Comparison of ENCODE assay signal across 1 fruit fly cellular context in genomic region chrX:23007399-23007798, dm6.
TF ChIP-seq lines count a peak whose summit lies in the region.

No protein-coding gene starts in this region.

TF ChIP-seq in whole organism, embryonic, 481 proteins besides CTCF, POLR2A, EP300 and RAD21 (continued from another document and continues in another):
- TF ChIP-seq fd64A (GFP tag; optimal IDR thresholded peaks at IDR 0.05; lab: Kevin White, UChicago) (no peak), CG1529 (GFP tag; optimal IDR thresholded peaks at IDR 0.05; lab: Kevin White, UChicago) (no peak), CG8765 (GFP tag; IDR thresholded peaks at IDR 0.05; lab: Robert Waterston, UW) (no peak), Dek (tag; optimal IDR thresholded peaks at IDR 0.05; lab: Kevin White, UChicago) (no peak), Myb (GFP tag; optimal IDR thresholded peaks at IDR 0.05; lab: Kevin White, UChicago) (peak; percentile 31), CG10267 (tag; optimal IDR thresholded peaks at IDR 0.05; lab: Kevin White, UChicago) (peak; percentile 60), stwl (tag; optimal IDR thresholded peaks at IDR 0.05; lab: Kevin White, UChicago) (peak; percentile 97), shn (GFP tag; optimal IDR thresholded peaks at IDR 0.05; lab: Kevin White, UChicago) (no peak), CG4707 (GFP tag; optimal IDR thresholded peaks at IDR 0.05; lab: Kevin White, UChicago) (no peak), Ptx1 (GFP tag; IDR thresholded peaks at IDR 0.05; lab: Robert Waterston, UW) (0 out of 2 replicates have a peak, but pooled peaks have one; percentile 27), CG9876 (GFP tag; optimal IDR thresholded peaks at IDR 0.05; lab: Kevin White, UChicago) (no peak), ken (GFP tag; IDR thresholded peaks at IDR 0.05; lab: Robert Waterston, UW) (no peak), psq (GFP tag; optimal IDR thresholded peaks at IDR 0.05; lab: Kevin White, UChicago) (no peak), CG12104 (GFP tag; optimal IDR thresholded peaks at IDR 0.05; lab: Kevin White, UChicago) (no peak), CG4854 (GFP tag; optimal IDR thresholded peaks at IDR 0.05; lab: Kevin White, UChicago) (no peak), stc (GFP tag; IDR thresholded peaks at IDR 0.05; lab: Robert Waterston, UW) (no peak), slou (GFP tag; optimal IDR thresholded peaks at IDR 0.05; lab: Kevin White, UChicago) (no peak), Sry-δ (GFP tag; optimal IDR thresholded peaks at IDR 0.05; lab: Kevin White, UChicago) (peak; percentile 84), CG9932 (GFP tag; IDR thresholded peaks at IDR 0.05; lab: Robert Waterston, UW) (peak; percentile 79), gem (tag; optimal IDR thresholded peaks at IDR 0.05; lab: Kevin White, UChicago) (peak; percentile 55), nau (GFP tag; optimal IDR thresholded peaks at IDR 0.05; lab: Kevin White, UChicago) (no peak), B-H2 (GFP tag; optimal IDR thresholded peaks at IDR 0.05; lab: Kevin White, UChicago) (no peak), Hand (GFP tag; optimal IDR thresholded peaks at IDR 0.05; lab: Kevin White, UChicago) (no peak), ci (GFP tag; IDR thresholded peaks at IDR 0.05; lab: Robert Waterston, UW) (no peak), disco-r (GFP tag; optimal IDR thresholded peaks at IDR 0.05; lab: Kevin White, UChicago) (no peak), CG14667 (GFP tag; IDR thresholded peaks at IDR 0.05; lab: Robert Waterston, UW) (no peak), zfh1 (GFP tag; IDR thresholded peaks at IDR 0.05; lab: Robert Waterston, UW) (no peak), CG6175 (GFP tag; IDR thresholded peaks at IDR 0.05; lab: Robert Waterston, UW) (no peak), lola (GFP tag; optimal IDR thresholded peaks at IDR 0.05; lab: Kevin White, UChicago) (no peak), salm (tag; optimal IDR thresholded peaks at IDR 0.05; lab: Kevin White, UChicago) (no peak), CG13775 (GFP tag; optimal IDR thresholded peaks at IDR 0.05; lab: Kevin White, UChicago) (peak; percentile 30), dan (GFP tag; IDR thresholded peaks at IDR 0.05; lab: Robert Waterston, UW) (no peak), pfk (GFP tag; optimal IDR thresholded peaks at IDR 0.05; lab: Kevin White, UChicago) (no peak), CG9797 (GFP tag; optimal IDR thresholded peaks at IDR 0.05; lab: Kevin White, UChicago) (peak; percentile 2), CG13424 (tag; optimal IDR thresholded peaks at IDR 0.05; lab: Kevin White, UChicago) (no peak), Drgx (GFP tag; IDR thresholded peaks at IDR 0.05; lab: Robert Waterston, UW) (no peak), ranshi (GFP tag; IDR thresholded peaks at IDR 0.05; lab: Robert Waterston, UW) (no peak), ab (GFP tag; optimal IDR thresholded peaks at IDR 0.05; lab: Kevin White, UChicago) (no peak), D (optimal IDR thresholded peaks at IDR 0.05; lab: Kevin White, UChicago) (no peak), D (GFP tag; optimal IDR thresholded peaks at IDR 0.05; lab: Kevin White, UChicago) (no peak), CG7556 (GFP tag; optimal IDR thresholded peaks at IDR 0.05; lab: Kevin White, UChicago) (peak; percentile 12), CG14441 (GFP tag; IDR thresholded peaks at IDR 0.05; lab: Robert Waterston, UW) (0 out of 2 replicates have a peak, but pooled peaks have one; percentile 11), fd102C (GFP tag; optimal IDR thresholded peaks at IDR 0.05; lab: Kevin White, UChicago) (no peak), lbe (GFP tag; optimal IDR thresholded peaks at IDR 0.05; lab: Kevin White, UChicago) (no peak), pum (GFP tag; optimal IDR thresholded peaks at IDR 0.05; lab: Kevin White, UChicago) (no peak), Sry-β (GFP tag; optimal IDR thresholded peaks at IDR 0.05; lab: Kevin White, UChicago) (no peak), ems (GFP tag; optimal IDR thresholded peaks at IDR 0.05; lab: Kevin White, UChicago) (no peak), sens-2 (GFP tag; IDR thresholded peaks at IDR 0.05; lab: Robert Waterston, UW) (no peak), toy (GFP tag; IDR thresholded peaks at IDR 0.05; lab: Robert Waterston, UW) (no peak), grn (GFP tag; optimal IDR thresholded peaks at IDR 0.05; lab: Kevin White, UChicago) (peak; percentile 12), CrebB (tag; optimal IDR thresholded peaks at IDR 0.05; lab: Kevin White, UChicago) (no peak), CkIIα-i1 (GFP tag; IDR thresholded peaks at IDR 0.05; lab: Robert Waterston, UW) (no peak), otp (GFP tag; IDR thresholded peaks at IDR 0.05; lab: Robert Waterston, UW) (no peak), CG2889 (GFP tag; IDR thresholded peaks at IDR 0.05; lab: Robert Waterston, UW) (no peak), CG11456 (GFP tag; IDR thresholded peaks at IDR 0.05; lab: Robert Waterston, UW) (no peak), tx (GFP tag; optimal IDR thresholded peaks at IDR 0.05; lab: Kevin White, UChicago) (no peak), Hmr (GFP tag; optimal IDR thresholded peaks at IDR 0.05; lab: Kevin White, UChicago) (peak; percentile 39), CG17359 (tag; optimal IDR thresholded peaks at IDR 0.05; lab: Kevin White, UChicago) (peak; percentile 15), ash1 (GFP tag; optimal IDR thresholded peaks at IDR 0.05; lab: Kevin White, UChicago) (no peak), CG12299 (tag; optimal IDR thresholded peaks at IDR 0.05; lab: Kevin White, UChicago) (no peak), CG33213 (GFP tag; optimal IDR thresholded peaks at IDR 0.05; lab: Kevin White, UChicago) (no peak), mam (GFP tag; optimal IDR thresholded peaks at IDR 0.05; lab: Kevin White, UChicago) (no peak), Awh (GFP tag; IDR thresholded peaks at IDR 0.05; lab: Robert Waterston, UW) (no peak), CG6791 (GFP tag; IDR thresholded peaks at IDR 0.05; lab: Robert Waterston, UW; ENCODE audit: partially characterized antibody) (peak; percentile 99), CG31441 (GFP tag; IDR thresholded peaks at IDR 0.05; lab: Robert Waterston, UW) (0 out of 2 replicates have a peak, but pooled peaks have one; percentile 17), usp (GFP tag; optimal IDR thresholded peaks at IDR 0.05; lab: Kevin White, UChicago) (no peak), scrt (GFP tag; optimal IDR thresholded peaks at IDR 0.05; lab: Kevin White, UChicago) (no peak), cwo (GFP tag; optimal IDR thresholded peaks at IDR 0.05; lab: Kevin White, UChicago) (no peak), Elba2 (GFP tag; optimal IDR thresholded peaks at IDR 0.05; lab: Kevin White, UChicago) (no peak), Nf-YC (tag; optimal IDR thresholded peaks at IDR 0.05; lab: Kevin White, UChicago) (peak; percentile 11), trh (GFP tag; optimal IDR thresholded peaks at IDR 0.05; lab: Kevin White, UChicago) (no peak), CG15073 (GFP tag; optimal IDR thresholded peaks at IDR 0.05; lab: Kevin White, UChicago) (no peak), lov (optimal IDR thresholded peaks at IDR 0.05; lab: Kevin White, UChicago) (no peak), lov (GFP tag; IDR thresholded peaks at IDR 0.05; lab: Robert Waterston, UW) (no peak), Hr39 (optimal IDR thresholded peaks at IDR 0.05; lab: Kevin White, UChicago) (no peak), CG17612 (GFP tag; IDR thresholded peaks at IDR 0.05; lab: Robert Waterston, UW) (no peak), row (GFP tag; IDR thresholded peaks at IDR 0.05; lab: Robert Waterston, UW) (peak; percentile 67), exex (tag; optimal IDR thresholded peaks at IDR 0.05; lab: Kevin White, UChicago) (no peak), Spps (tag; optimal IDR thresholded peaks at IDR 0.05; lab: Kevin White, UChicago) (no peak), E2f1 (GFP tag; IDR thresholded peaks at IDR 0.05; lab: Robert Waterston, UW) (no peak), Kr (GFP tag; optimal IDR thresholded peaks at IDR 0.05; lab: Kevin White, UChicago) (no peak), CG18764 (GFP tag; optimal IDR thresholded peaks at IDR 0.05; lab: Kevin White, UChicago) (no peak), insv (GFP tag; optimal IDR thresholded peaks at IDR 0.05; lab: Kevin White, UChicago) (no peak), Jarid2 (GFP tag; optimal IDR thresholded peaks at IDR 0.05; lab: Kevin White, UChicago) (no peak), bowl (GFP tag; IDR thresholded peaks at IDR 0.05; lab: Robert Waterston, UW) (no peak), sens (GFP tag; lab: Kevin White, UChicago) (peak; percentile 64), pnt (GFP tag; optimal IDR thresholded peaks at IDR 0.05; lab: Kevin White, UChicago) (no peak), CG8281 (tag; optimal IDR thresholded peaks at IDR 0.05; lab: Kevin White, UChicago) (no peak), CG10565 (GFP tag; optimal IDR thresholded peaks at IDR 0.05; lab: Kevin White, UChicago) (no peak), CG3065 (GFP tag; optimal IDR thresholded peaks at IDR 0.05; lab: Kevin White, UChicago) (no peak), ttk (GFP tag; IDR thresholded peaks at IDR 0.05; lab: Robert Waterston, UW) (no peak), Hmx (GFP tag; optimal IDR thresholded peaks at IDR 0.05; lab: Kevin White, UChicago) (no peak), corto (GFP tag; optimal IDR thresholded peaks at IDR 0.05; lab: Kevin White, UChicago) (no peak), CG7928 (GFP tag; optimal IDR thresholded peaks at IDR 0.05; lab: Kevin White, UChicago) (no peak), CG1792 (GFP tag; optimal IDR thresholded peaks at IDR 0.05; lab: Kevin White, UChicago) (no peak), cad (GFP tag; optimal IDR thresholded peaks at IDR 0.05; lab: Kevin White, UChicago) (no peak), CG2129 (GFP tag; IDR thresholded peaks at IDR 0.05; lab: Robert Waterston, UW; ENCODE audit: partially characterized antibody) (peak; percentile 86), Ets65A (GFP tag; lab: Kevin White, UChicago) (no peak), CG11560 (tag; IDR thresholded peaks at IDR 0.05; lab: Robert Waterston, UW) (no peak), CG17568 (GFP tag; optimal IDR thresholded peaks at IDR 0.05; lab: Kevin White, UChicago) (no peak), CG17186 (GFP tag; optimal IDR thresholded peaks at IDR 0.05; lab: Kevin White, UChicago) (no peak), CG32532 (GFP tag; IDR thresholded peaks at IDR 0.05; lab: Robert Waterston, UW) (peak; percentile 56), CG10654 (GFP tag; optimal IDR thresholded peaks at IDR 0.05; lab: Kevin White, UChicago) (no peak), bab2 (GFP tag; optimal IDR thresholded peaks at IDR 0.05; lab: Kevin White, UChicago) (no peak), Ets97D (GFP tag; optimal IDR thresholded peaks at IDR 0.05; lab: Kevin White, UChicago) (peak; percentile 52), CG1832 (GFP tag; optimal IDR thresholded peaks at IDR 0.05; lab: Kevin White, UChicago) (no peak), HLHmδ (GFP tag; optimal IDR thresholded peaks at IDR 0.05; lab: Kevin White, UChicago) (no peak), CG17328 (GFP tag; IDR thresholded peaks at IDR 0.05; lab: Robert Waterston, UW) (no peak), CG8924 (tag; optimal IDR thresholded peaks at IDR 0.05; lab: Kevin White, UChicago) (peak; percentile 32), fd3F (GFP tag; optimal IDR thresholded peaks at IDR 0.05; lab: Kevin White, UChicago) (no peak), Oli (tag; optimal IDR thresholded peaks at IDR 0.05; lab: Kevin White, UChicago) (no peak), aop (GFP tag; IDR thresholded peaks at IDR 0.05; lab: Robert Waterston, UW) (no peak), nom (GFP tag; optimal IDR thresholded peaks at IDR 0.05; lab: Kevin White, UChicago) (no peak), Aef1 (GFP tag; IDR thresholded peaks at IDR 0.05; lab: Robert Waterston, UW) (no peak), Vsx1 (GFP tag; optimal IDR thresholded peaks at IDR 0.05; lab: Kevin White, UChicago) (no peak), NC2α (GFP tag; optimal IDR thresholded peaks at IDR 0.05; lab: Kevin White, UChicago) (no peak), pros (GFP tag; optimal IDR thresholded peaks at IDR 0.05; lab: Kevin White, UChicago) (no peak), schlank (tag; optimal IDR thresholded peaks at IDR 0.05; lab: Kevin White, UChicago) (no peak), en (GFP tag; optimal IDR thresholded peaks at IDR 0.05; lab: Kevin White, UChicago) (no peak), CG6654 (GFP tag; optimal IDR thresholded peaks at IDR 0.05; lab: Kevin White, UChicago) (no peak), maf-S (GFP tag; optimal IDR thresholded peaks at IDR 0.05; lab: Kevin White, UChicago) (no peak), CG2678 (tag; optimal IDR thresholded peaks at IDR 0.05; lab: Kevin White, UChicago) (peak; percentile 42), CG12391 (tag; optimal IDR thresholded peaks at IDR 0.05; lab: Kevin White, UChicago) (peak; percentile 52), CG3838 (GFP tag; optimal IDR thresholded peaks at IDR 0.05; lab: Kevin White, UChicago) (no peak), CG30403 (GFP tag; optimal IDR thresholded peaks at IDR 0.05; lab: Kevin White, UChicago) (no peak), TFAM (GFP tag; optimal IDR thresholded peaks at IDR 0.05; lab: Kevin White, UChicago) (no peak), Doc3 (GFP tag; IDR thresholded peaks at IDR 0.05; lab: Robert Waterston, UW; ENCODE audit: partially characterized antibody) (peak; percentile 94), CG9817 (tag; optimal IDR thresholded peaks at IDR 0.05; lab: Kevin White, UChicago) (peak; percentile 19), ato (GFP tag; IDR thresholded peaks at IDR 0.05; lab: Robert Waterston, UW; ENCODE audit: partially characterized antibody) (peak; percentile 95), btn (GFP tag; optimal IDR thresholded peaks at IDR 0.05; lab: Kevin White, UChicago) (no peak), Max (GFP tag; optimal IDR thresholded peaks at IDR 0.05; lab: Kevin White, UChicago) (no peak), pita (GFP tag; optimal IDR thresholded peaks at IDR 0.05; lab: Kevin White, UChicago) (no peak), CG18262 (tag; optimal IDR thresholded peaks at IDR 0.05; lab: Kevin White, UChicago) (peak; percentile 49), Hr51 (GFP tag; optimal IDR thresholded peaks at IDR 0.05; lab: Kevin White, UChicago) (peak in 1 of 2 experiments; percentile 32), pzg (GFP tag; optimal IDR thresholded peaks at IDR 0.05; lab: Kevin White, UChicago) (peak; percentile 74), CG5180 (GFP tag; optimal IDR thresholded peaks at IDR 0.05; lab: Kevin White, UChicago) (no peak), Fer3 (tag; optimal IDR thresholded peaks at IDR 0.05; lab: Kevin White, UChicago) (peak; percentile 9), klu (GFP tag; IDR thresholded peaks at IDR 0.05; lab: Robert Waterston, UW) (peak; percentile 17; the same call in 1 of the 2 replicates), CG11085 (GFP tag; IDR thresholded peaks at IDR 0.05; lab: Robert Waterston, UW) (no peak), CG17912 (GFP tag; optimal IDR thresholded peaks at IDR 0.05; lab: Kevin White, UChicago) (no peak), zfh2 (GFP tag; optimal IDR thresholded peaks at IDR 0.05; lab: Kevin White, UChicago) (no peak)
